ENCODE assay signal across 1 fruit fly cellular context in the genomic region with DNA sequence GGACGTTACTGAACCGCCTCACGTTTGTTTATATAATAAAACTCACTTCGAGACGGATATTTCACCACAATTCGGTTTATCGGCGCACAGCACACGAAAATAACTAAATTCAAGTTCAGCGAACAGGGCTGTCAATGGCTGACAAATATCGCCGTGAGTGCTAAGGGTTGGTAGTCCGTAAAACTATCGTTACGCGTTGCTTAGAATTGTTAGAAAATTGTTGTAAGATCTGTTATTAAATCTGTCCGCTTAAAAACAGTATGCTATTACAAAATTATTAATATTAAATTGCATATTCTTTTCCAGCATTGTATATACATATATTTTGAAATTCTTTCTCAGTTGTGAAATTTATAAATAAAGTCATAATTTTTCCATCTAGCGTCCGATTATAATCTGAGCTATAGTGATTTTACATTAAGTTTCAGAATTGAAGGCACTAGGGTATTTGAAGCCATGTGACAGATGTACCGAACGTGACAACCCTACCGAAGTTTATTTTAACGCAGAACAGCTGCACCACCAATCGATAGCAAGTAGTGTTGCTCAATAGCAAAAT.
TF ChIP-seq lines count a peak whose summit lies in the region.

A gene (minus strand): TSS at position 120 of the 559 bp plus-strand sequence.

TF ChIP-seq in whole organism, embryonic, 481 proteins besides CTCF, POLR2A, EP300 and RAD21 (continued from another document):
- TF ChIP-seq CG17802 (tag; optimal IDR thresholded peaks at IDR 0.05; lab: Kevin White, UChicago) (peak; percentile 32), crol (GFP tag; IDR thresholded peaks at IDR 0.05; lab: Robert Waterston, UW) (no peak), CG18599 (GFP tag; optimal IDR thresholded peaks at IDR 0.05; lab: Kevin White, UChicago) (peak; percentile 83), CG11696 (GFP tag; IDR thresholded peaks at IDR 0.05; lab: Robert Waterston, UW) (no peak), Ada2b (GFP tag; IDR thresholded peaks at IDR 0.05; lab: Robert Waterston, UW) (peak; percentile 48), CG1529 (GFP tag; optimal IDR thresholded peaks at IDR 0.05; lab: Kevin White, UChicago) (peak; percentile 59), Atf6 (GFP tag; IDR thresholded peaks at IDR 0.05; lab: Robert Waterston, UW) (peak; percentile 69; the same call in 1 of the 2 replicates), CG8478 (optimal IDR thresholded peaks at IDR 0.05; lab: Kevin White, UChicago) (no peak), insv (GFP tag; optimal IDR thresholded peaks at IDR 0.05; lab: Kevin White, UChicago) (peak in 1 of 2 experiments; percentile 53), vvl (GFP tag; IDR thresholded peaks at IDR 0.05; lab: Robert Waterston, UW) (peak; percentile 73), Meics (GFP tag; optimal IDR thresholded peaks at IDR 0.05; lab: Kevin White, UChicago) (peak; percentile 84), CG18262 (tag; optimal IDR thresholded peaks at IDR 0.05; lab: Kevin White, UChicago) (peak; percentile 86), CG7357 (GFP tag; IDR thresholded peaks at IDR 0.05; lab: Robert Waterston, UW) (peak; percentile 56; the same call in 2 of the 3 replicates), ttk (GFP tag; IDR thresholded peaks at IDR 0.05; lab: Robert Waterston, UW) (peak; percentile 40; the same call in 1 of the 2 replicates), CG11504 (tag; optimal IDR thresholded peaks at IDR 0.05; lab: Kevin White, UChicago) (peak; percentile 86), CG31365 (tag; optimal IDR thresholded peaks at IDR 0.05; lab: Kevin White, UChicago) (no peak), maf-S (GFP tag; optimal IDR thresholded peaks at IDR 0.05; lab: Kevin White, UChicago) (peak; percentile 20), Rfx (GFP tag; IDR thresholded peaks at IDR 0.05; lab: Robert Waterston, UW) (peak; percentile 82), CG13287 (GFP tag; IDR thresholded peaks at IDR 0.05; lab: Robert Waterston, UW; ENCODE audit: partially characterized antibody) (peak; percentile 80), Atf3 (GFP tag; optimal IDR thresholded peaks at IDR 0.05; lab: Kevin White, UChicago) (peak; percentile 48), Vsx1 (GFP tag; optimal IDR thresholded peaks at IDR 0.05; lab: Kevin White, UChicago) (peak; percentile 70)
